Worm (Caenorhabditis elegans) whole organism, early embryonic: Measurements from ENCODE around the gene F08H9.4.

Source experiments
- ama-1 ChIP-seq: fragments of 150-350 bp; optimal IDR thresholded peaks from 2 replicates; lab custom pipeline; 2014
- sea-1 ChIP-seq: fragments of 200-800 bp; sonication (Bioruptor generic); conservative IDR thresholded peaks from 2 replicates; pipeline ENCODE4 v1.3.6; 2022; ENCODE audit warnings: missing genetic modification characterization, missing compliant biosample characterization

DNA sequence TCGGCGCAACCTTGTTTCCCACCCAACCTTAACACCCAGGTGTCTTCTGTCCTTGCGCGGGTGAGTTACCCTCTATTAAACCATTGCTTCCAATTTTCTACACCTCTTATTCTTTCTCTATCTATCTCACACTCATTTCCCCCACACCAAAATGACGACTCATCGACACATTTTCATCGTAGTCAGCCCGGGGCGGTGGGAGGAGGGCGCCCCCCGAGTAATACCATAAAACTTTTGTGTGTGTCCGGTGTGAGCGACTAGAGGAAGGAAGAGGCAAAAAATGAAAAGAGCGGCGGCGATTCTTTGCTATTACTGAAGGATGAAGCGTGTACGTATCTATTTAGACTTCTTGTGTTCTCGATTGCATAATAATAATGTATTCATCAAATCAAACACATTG, 40.5 kb upstream of the F08H9.4 start:
- TF ChIP-seq sea-1 (GFP tag; lab: Robert Waterston, UW) (0 out of 2 replicates have a peak, but pooled peaks have one; percentile 45), ama-1 (lab: Kevin White, UChicago) (no peak)
